Worm (Caenorhabditis elegans): ENCODE data around the gene npr-22.

- no peak for TF ChIP-seq elt-1 (tag; optimal IDR thresholded peaks at IDR 0.05)
- no peak for TF ChIP-seq nhr-43 (tag; optimal IDR thresholded peaks at IDR 0.05; ENCODE audit: poor library complexity, severe bottlenecking)
- TF ChIP-seq egl-27 (tag; optimal IDR thresholded peaks at IDR 0.05): no peak
- no peak for TF ChIP-seq nhr-28 (tag; optimal IDR thresholded peaks at IDR 0.05)
- no peak for TF ChIP-seq lin-15B (tag; optimal IDR thresholded peaks at IDR 0.05)
- TF ChIP-seq snpc-4 (tag; optimal IDR thresholded peaks at IDR 0.05): peak; percentile 50
- no peak for TF ChIP-seq fos-1 (tag; optimal IDR thresholded peaks at IDR 0.05)
- no peak for TF ChIP-seq ama-1 (optimal IDR thresholded peaks at IDR 0.05)
- peak; percentile 34 for TF ChIP-seq jun-1 (tag; optimal IDR thresholded peaks at IDR 0.05)
Observed at ce11 chrIV:8510534-8510933, 48.7 kb upstream of the npr-22 start, which contains the start of gene tag-77.

Measured in whole organism, L3 larva.